Fruit fly (Drosophila melanogaster): ENCODE measurements around the gene Drsl5.

DNA sequence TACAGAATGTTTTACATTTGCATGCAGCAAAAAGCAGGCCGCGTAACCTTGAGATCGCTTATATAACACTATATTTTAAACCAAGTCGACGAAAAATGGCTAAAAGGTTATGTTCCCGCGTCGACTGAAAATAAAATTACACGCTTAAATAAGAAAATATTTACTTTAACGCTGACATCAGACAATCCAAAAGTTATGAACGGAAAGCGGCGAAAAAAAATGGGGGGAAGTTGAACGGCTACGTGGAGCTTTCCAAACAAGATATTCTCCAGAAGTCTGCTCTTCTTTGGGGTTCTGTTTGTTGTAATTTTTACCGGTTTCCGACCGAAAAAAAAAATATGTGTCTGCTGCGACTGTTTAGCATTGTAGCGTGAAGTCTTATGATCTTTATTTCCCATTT, 27.9 kb downstream of the Drsl5 start:
- TF ChIP-seq gl (tag; optimal IDR thresholded peaks at IDR 0.05) (no peak), Ets98B (GFP tag; IDR thresholded peaks at IDR 0.05) (no peak), CG12605 (GFP tag; IDR thresholded peaks at IDR 0.05) (no peak), CG8159 (tag; optimal IDR thresholded peaks at IDR 0.05) (no peak)

Data from whole organism, pupa.